Fruit fly (Drosophila melanogaster) whole organism, wandering third instar larva: ENCODE measurements around the gene S-Lap4.

Experiments
- CG9705 ChIP-seq: fragments of 200-800 bp; sonication (Bioruptor generic); optimal IDR thresholded peaks from 2 replicates; lab custom pipeline; 2018; ENCODE audit warnings: missing biosample characterization, mild to moderate bottlenecking, missing genetic modification characterization
- CrebA ChIP-seq: fragments of 200-800 bp; sonication (Bioruptor generic); optimal IDR thresholded peaks from 2 replicates; lab custom pipeline; 2016; ENCODE audit warnings: missing biosample characterization, mild to moderate bottlenecking, missing genetic modification characterization, borderline replicate concordance
- Hr78 ChIP-seq: fragments of >200 bp; optimal IDR thresholded peaks from 2 replicates; lab custom pipeline; 2017; ENCODE audit warnings: missing biosample characterization, missing genetic modification characterization
- Hr83 ChIP-seq: fragments of 200-300 bp; sonication (Bioruptor generic); optimal IDR thresholded peaks from 2 replicates; lab custom pipeline; 2016; ENCODE audit warnings: missing biosample characterization, mild to moderate bottlenecking, missing genetic modification characterization, moderate library complexity; ENCODE audit not compliant: poor library complexity, severe bottlenecking
- h ChIP-seq: fragments of 200-800 bp; sonication (Bioruptor generic); optimal IDR thresholded peaks from 3 replicates; lab custom pipeline; 2016; ENCODE audit warnings: missing biosample characterization, mild to moderate bottlenecking, missing genetic modification characterization
- pan ChIP-seq: fragments of >200 bp; optimal IDR thresholded peaks from 2 replicates; lab custom pipeline; 2017

- TF ChIP-seq CrebA (GFP tag; lab: Kevin White, UChicago) (no peak), pan (no peak), Hr83 (GFP tag; lab: Kevin White, UChicago) (no peak), CG9705 (no peak), h (GFP tag; lab: Kevin White, UChicago) (no peak), Hr78 (no peak)
Measured at dm6 chr3L:10485496-10485895, 5.2 kb upstream of the S-Lap4 start.
